Fruit fly (Drosophila melanogaster) whole organism, embryonic: Measurements from ENCODE around the gene Cand1.

Experiments
- Antp ChIP-seq: fragments of 200-800 bp; sonication (Bioruptor generic); optimal IDR thresholded peaks from 3 replicates; lab custom pipeline; 2016; ENCODE audit warnings: missing biosample characterization, missing genetic modification characterization
- Asciz ChIP-seq: fragments of 200-800 bp; sonication (Bioruptor generic); optimal IDR thresholded peaks from 2 replicates; lab custom pipeline; 2017; ENCODE audit warnings: missing biosample characterization, mild to moderate bottlenecking, missing genetic modification characterization, missing genetic modification reagents
- CG10274 ChIP-seq: fragments of 200-800 bp; sonication (Bioruptor generic); optimal IDR thresholded peaks from 3 replicates; lab custom pipeline; 2017; ENCODE audit warnings: missing biosample characterization, mild to moderate bottlenecking, missing genetic modification characterization
- CG10321 ChIP-seq: fragments of 200-800 bp; sonication (Bioruptor generic); IDR thresholded peaks from 2 replicates; pipeline ENCODE4 v1.3.6; 2022; ENCODE audit warnings: missing biosample characterization, missing genetic modification characterization
- CG10565 ChIP-seq: fragments of 200-800 bp; sonication (Bioruptor generic); optimal IDR thresholded peaks from 3 replicates; lab custom pipeline; 2016; ENCODE audit warnings: missing biosample characterization, mild to moderate bottlenecking, missing genetic modification characterization
- CG12155 ChIP-seq: fragments of 200-800 bp; sonication (Bioruptor generic); optimal IDR thresholded peaks from 3 replicates; lab custom pipeline; 2016; ENCODE audit warnings: missing biosample characterization, missing genetic modification characterization
- CG13296 ChIP-seq: fragments of 200-800 bp; sonication (Bioruptor generic); optimal IDR thresholded peaks from 3 replicates; lab custom pipeline; 2018; ENCODE audit warnings: missing biosample characterization, mild to moderate bottlenecking, missing genetic modification characterization
- CG15269 ChIP-seq: fragments of 200-800 bp; sonication (Bioruptor generic); optimal IDR thresholded peaks from 2 replicates; lab custom pipeline; 2018; ENCODE audit warnings: missing biosample characterization, mild to moderate bottlenecking, missing genetic modification characterization, moderate library complexity
- CG15479 ChIP-seq: fragments of 200-800 bp; sonication (Bioruptor generic); optimal IDR thresholded peaks from 3 replicates; lab custom pipeline; 2019; ENCODE audit warnings: missing biosample characterization, mild to moderate bottlenecking, missing genetic modification characterization, moderate library complexity
- CG17385 ChIP-seq: fragments of 200-800 bp; sonication (Bioruptor generic); optimal IDR thresholded peaks from 3 replicates; lab custom pipeline; 2018; ENCODE audit warnings: missing biosample characterization, mild to moderate bottlenecking, missing genetic modification characterization
- CG18262 ChIP-seq: fragments of 200-800 bp; optimal IDR thresholded peaks from 3 replicates; lab custom pipeline; 2019; ENCODE audit warnings: missing biosample characterization, mild to moderate bottlenecking, missing genetic modification characterization, moderate library complexity
- CG2129 ChIP-seq: fragments of 200-800 bp; sonication (Bioruptor generic); IDR thresholded peaks from 2 replicates; pipeline ENCODE4 v1.3.6; 2022; ENCODE audit warnings: missing biosample characterization, missing genetic modification characterization; ENCODE audit not compliant: partially characterized antibody
- CG2202 ChIP-seq: fragments of 200-800 bp; sonication (Bioruptor generic); optimal IDR thresholded peaks from 2 replicates; lab custom pipeline; 2018; ENCODE audit warnings: missing biosample characterization, mild to moderate bottlenecking, missing genetic modification characterization
- CG2678 ChIP-seq: fragments of 200-800 bp; sonication (Bioruptor generic); optimal IDR thresholded peaks from 3 replicates; lab custom pipeline; 2019; ENCODE audit warnings: missing biosample characterization, mild to moderate bottlenecking, missing genetic modification characterization, moderate library complexity
- CG34422 ChIP-seq: fragments of 200-800 bp; sonication (Bioruptor generic); IDR thresholded peaks from 3 replicates; pipeline ENCODE4 v1.3.6; 2022; ENCODE audit warnings: missing biosample characterization, missing genetic modification characterization
- CG4328 ChIP-seq: fragments of 200-800 bp; sonication (Bioruptor generic); optimal IDR thresholded peaks from 3 replicates; lab custom pipeline; 2017; ENCODE audit warnings: missing biosample characterization, missing genetic modification reagents, missing genetic modification characterization
- CG4360 ChIP-seq: fragments of 200-800 bp; sonication (Bioruptor generic); IDR thresholded peaks from 2 replicates; pipeline ENCODE4 v1.3.6; 2022; ENCODE audit warnings: missing biosample characterization, missing genetic modification characterization
- CG6175 ChIP-seq: fragments of 200-800 bp; sonication (Bioruptor generic); IDR thresholded peaks from 3 replicates; pipeline ENCODE4 v1.3.6; 2022; ENCODE audit warnings: missing biosample characterization, missing genetic modification characterization
- CG6272 ChIP-seq: fragments of 200-800 bp; sonication (Bioruptor generic); IDR thresholded peaks from 2 replicates; pipeline ENCODE4 v1.3.6; 2022; ENCODE audit warnings: missing biosample characterization, missing genetic modification characterization
- CG6791 ChIP-seq: fragments of 200-800 bp; sonication (Bioruptor generic); IDR thresholded peaks from 3 replicates; pipeline ENCODE4 v1.3.6; 2022; ENCODE audit warnings: missing biosample characterization, missing genetic modification characterization; ENCODE audit not compliant: partially characterized antibody
- CG7357 ChIP-seq: fragments of 200-800 bp; sonication (Bioruptor generic); IDR thresholded peaks from 3 replicates; pipeline ENCODE4 v1.3.6; 2022; ENCODE audit warnings: missing biosample characterization, missing genetic modification characterization
- CG7839 ChIP-seq: fragments of 200-800 bp; sonication (Bioruptor generic); optimal IDR thresholded peaks from 3 replicates; lab custom pipeline; 2018; ENCODE audit warnings: missing biosample characterization, mild to moderate bottlenecking, missing genetic modification characterization, moderate library complexity
- CG9876 ChIP-seq: fragments of 200-800 bp; sonication (Bioruptor generic); optimal IDR thresholded peaks from 2 replicates; lab custom pipeline; 2016; ENCODE audit warnings: missing biosample characterization, missing genetic modification characterization
- CTCF ChIP-seq: fragments of 200-800 bp; sonication (Bioruptor generic); optimal IDR thresholded peaks from 2 replicates; lab custom pipeline; 2017; ENCODE audit warnings: missing biosample characterization, mild to moderate bottlenecking, missing genetic modification characterization, moderate library complexity
- Dbx ChIP-seq: fragments of 200-800 bp; sonication (Bioruptor generic); IDR thresholded peaks from 3 replicates; pipeline ENCODE4 v1.3.6; 2022; ENCODE audit warnings: missing biosample characterization, missing genetic modification characterization
- Deaf1 ChIP-seq: fragments of 200-800 bp; optimal IDR thresholded peaks from 3 replicates; lab custom pipeline; 2019; ENCODE audit warnings: missing biosample characterization, mild to moderate bottlenecking, missing genetic modification characterization, moderate library complexity
- E2f2 ChIP-seq: fragments of 200-800 bp; sonication (Bioruptor generic); IDR thresholded peaks from 2 replicates; pipeline ENCODE4 v1.3.6; 2022; ENCODE audit warnings: missing biosample characterization, missing genetic modification characterization
- HLHmδ ChIP-seq: fragments of 200-800 bp; sonication (Bioruptor generic); optimal IDR thresholded peaks from 2 replicates; lab custom pipeline; 2018; ENCODE audit warnings: missing biosample characterization, mild to moderate bottlenecking, missing genetic modification characterization, moderate library complexity
- MBD-R2 ChIP-seq: fragments of 200-800 bp; sonication (Bioruptor generic); IDR thresholded peaks from 2 replicates; pipeline ENCODE4 v1.3.6; 2022; ENCODE audit warnings: missing biosample characterization, missing genetic modification characterization
- MESR4 ChIP-seq: fragments of 200-800 bp; sonication (Bioruptor generic); optimal IDR thresholded peaks from 2 replicates; lab custom pipeline; 2018; ENCODE audit warnings: missing biosample characterization, mild to moderate bottlenecking, missing genetic modification characterization, moderate library complexity
- Mes4 ChIP-seq: fragments of 200-800 bp; sonication (Bioruptor generic); optimal IDR thresholded peaks from 2 replicates; lab custom pipeline; 2016; ENCODE audit warnings: missing biosample characterization, missing genetic modification characterization
- NK7.1 ChIP-seq: fragments of 200-800 bp; sonication (Bioruptor generic); optimal IDR thresholded peaks from 3 replicates; lab custom pipeline; 2016; ENCODE audit warnings: missing biosample characterization, missing genetic modification characterization
- Oli ChIP-seq: fragments of 200-800 bp; sonication (Bioruptor generic); optimal IDR thresholded peaks from 2 replicates; lab custom pipeline; 2018; ENCODE audit warnings: missing biosample characterization, mild to moderate bottlenecking, missing genetic modification characterization, moderate library complexity
- Pdp1 ChIP-seq, 2 experiments: fragments of 200-800 bp; sonication (Bioruptor generic); optimal IDR thresholded peaks; 3 replicates each; lab custom pipeline; 2016; ENCODE audit warnings: missing biosample characterization in 2 of 2, missing genetic modification characterization in 2 of 2, mild to moderate bottlenecking in 1 of 2, moderate library complexity in 1 of 2
- Sry-β ChIP-seq: fragments of 200-800 bp; sonication (Bioruptor generic); optimal IDR thresholded peaks from 2 replicates; lab custom pipeline; 2018; ENCODE audit warnings: missing biosample characterization, mild to moderate bottlenecking, missing genetic modification characterization, moderate library complexity
- Taf1 ChIP-seq: fragments of 200-800 bp; sonication (Bioruptor generic); IDR thresholded peaks from 2 replicates; pipeline ENCODE4 v1.3.6; 2022; ENCODE audit warnings: missing biosample characterization, missing genetic modification characterization
- amos ChIP-seq: fragments of 200-800 bp; sonication (Bioruptor generic); IDR thresholded peaks from 2 replicates; pipeline ENCODE4 v1.3.6; 2022; ENCODE audit warnings: missing biosample characterization, missing genetic modification characterization; ENCODE audit not compliant: partially characterized antibody
- bcd ChIP-seq: fragments of 200-800 bp; sonication (Bioruptor generic); optimal IDR thresholded peaks from 2 replicates; lab custom pipeline; 2017; ENCODE audit warnings: missing biosample characterization, mild to moderate bottlenecking, missing genetic modification characterization
- bowl ChIP-seq: fragments of 200-800 bp; sonication (Bioruptor generic); IDR thresholded peaks from 2 replicates; pipeline ENCODE4 v1.3.6; 2022; ENCODE audit warnings: missing biosample characterization, missing genetic modification characterization
- br ChIP-seq: fragments of >200 bp; optimal IDR thresholded peaks from 2 replicates; lab custom pipeline; 2017
- bsh ChIP-seq, 2 experiments: fragments of 200-800 bp; sonication (Bioruptor generic); optimal IDR thresholded peaks; 2 replicates each; lab custom pipeline; 2017 to 2018; ENCODE audit warnings: mild to moderate bottlenecking in 2 of 2, missing biosample characterization in 2 of 2, missing genetic modification characterization in 2 of 2, moderate library complexity in 1 of 2
- crol ChIP-seq: fragments of 200-800 bp; sonication (Bioruptor generic); IDR thresholded peaks from 2 replicates; pipeline ENCODE4 v1.3.6; 2022; ENCODE audit warnings: missing biosample characterization, missing genetic modification characterization
- eyg ChIP-seq: fragments of 200-800 bp; sonication (Bioruptor generic); optimal IDR thresholded peaks from 3 replicates; lab custom pipeline; 2016; ENCODE audit warnings: missing biosample characterization, missing genetic modification characterization
- fd3F ChIP-seq: fragments of 200-800 bp; sonication (Bioruptor generic); optimal IDR thresholded peaks from 2 replicates; lab custom pipeline; 2018; ENCODE audit warnings: missing biosample characterization, mild to moderate bottlenecking, missing genetic modification characterization, moderate library complexity
- h ChIP-seq: fragments of >200 bp; optimal IDR thresholded peaks from 2 replicates; lab custom pipeline; 2017
- lab ChIP-seq: fragments of 200-800 bp; sonication (Bioruptor generic); optimal IDR thresholded peaks from 3 replicates; lab custom pipeline; 2017; ENCODE audit warnings: missing biosample characterization, missing genetic modification characterization, mild to moderate bottlenecking, moderate library complexity, missing genetic modification reagents
- mirr ChIP-seq: fragments of 200-800 bp; sonication (Bioruptor generic); optimal IDR thresholded peaks from 3 replicates; lab custom pipeline; 2018; ENCODE audit warnings: missing biosample characterization, mild to moderate bottlenecking, missing genetic modification characterization
- peb ChIP-seq: fragments of 200-800 bp; sonication (Bioruptor generic); IDR thresholded peaks from 2 replicates; pipeline ENCODE4 v1.3.6; 2022; ENCODE audit warnings: missing biosample characterization, missing genetic modification characterization
- sc ChIP-seq, 3 experiments: fragments of >200 bp in 2 of 3; fragments of 200-800 bp in 1 of 3; sonication (Bioruptor generic) in 1 of 3; optimal IDR thresholded peaks; 2 replicates in 2 of 3; 3 replicates in 1 of 3; lab custom pipeline; 2017; ENCODE audit warnings: mild to moderate bottlenecking in 1 of 3, missing biosample characterization in 1 of 3, missing genetic modification characterization in 1 of 3, missing genetic modification reagents in 1 of 3
- tap ChIP-seq: fragments of 200-800 bp; optimal IDR thresholded peaks from 3 replicates; lab custom pipeline; 2019; ENCODE audit warnings: missing biosample characterization, mild to moderate bottlenecking, missing genetic modification characterization, moderate library complexity

Gene Cand1

DNA sequence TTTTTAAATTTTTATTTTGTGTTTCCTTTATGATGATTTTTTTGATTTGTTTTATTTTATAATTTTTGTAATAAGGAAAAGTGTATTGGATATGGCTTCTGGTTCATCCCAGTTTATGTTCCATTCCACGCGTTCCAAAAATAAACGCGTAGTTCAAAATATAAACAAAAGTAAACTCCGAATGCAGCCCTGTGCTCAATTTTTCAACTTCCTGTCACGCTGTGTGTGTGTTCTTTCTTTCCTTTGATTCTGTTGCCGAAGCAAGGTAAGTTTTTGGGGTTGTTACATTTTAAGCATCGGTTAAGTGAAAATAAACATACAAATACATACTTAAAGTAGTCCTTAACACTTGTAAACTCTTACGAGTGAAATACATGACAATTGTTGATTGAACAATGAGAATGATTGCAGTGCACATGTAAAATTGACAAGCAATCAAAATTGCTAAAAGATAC, 45.6 kb upstream of the Cand1 start, which contains the start of the genes Ip259 and RpS27A (continued):
- peak; percentile 41 for TF ChIP-seq eyg (GFP tag; lab: Kevin White, UChicago)
- peak; percentile 86 for TF ChIP-seq HLHmδ (GFP tag; lab: Kevin White, UChicago)
- TF ChIP-seq sc (optimal IDR thresholded peaks at IDR 0.05; lab: Kevin White, UChicago), result no peak
- peak; percentile 59 for TF ChIP-seq sc (GFP tag; optimal IDR thresholded peaks at IDR 0.05; lab: Kevin White, UChicago)
- no peak for TF ChIP-seq Taf1 (GFP tag; lab: Robert Waterston, UW)
- TF ChIP-seq crol, result no peak
- TF ChIP-seq E2f2 (GFP tag; lab: Robert Waterston, UW), result peak; percentile 27; the same call in 1 of the 2 replicates
- peak; percentile 32 to 46 for TF ChIP-seq Pdp1 (GFP tag; optimal IDR thresholded peaks at IDR 0.05; lab: Kevin White, UChicago)
- peak; percentile 84 for TF ChIP-seq CG9876
- TF ChIP-seq CG17385 (GFP tag; lab: Kevin White, UChicago), result peak; percentile 81
- peak; percentile 44; the same call in 1 of the 2 replicates for TF ChIP-seq CG10321
- peak; percentile 33 for TF ChIP-seq CG12155
- TF ChIP-seq bsh (GFP tag; optimal IDR thresholded peaks at IDR 0.05; lab: Kevin White, UChicago), result peak in 1 of 2 experiments; percentile 61
- no peak for TF ChIP-seq Oli (tag; lab: Kevin White, UChicago)
- peak; percentile 79 for TF ChIP-seq CG13296
- peak; percentile 73 for TF ChIP-seq CG4328 (GFP tag; lab: Kevin White, UChicago)
- TF ChIP-seq Dbx (GFP tag; lab: Robert Waterston, UW), result peak; percentile 88
- no peak for TF ChIP-seq CG15479 (GFP tag; lab: Kevin White, UChicago)
- TF ChIP-seq CG4360 (GFP tag; lab: Robert Waterston, UW), result 0 out of 2 replicates have a peak, but pooled peaks have one; percentile 40
- TF ChIP-seq MBD-R2 (GFP tag; lab: Robert Waterston, UW), result peak; percentile 48; the same call in 1 of the 2 replicates
- peak; percentile 66 for TF ChIP-seq tap
- TF ChIP-seq CG2129 (GFP tag; lab: Robert Waterston, UW), result no peak
- no peak for TF ChIP-seq Deaf1 (tag; lab: Kevin White, UChicago)
- TF ChIP-seq CG10274 (GFP tag; lab: Kevin White, UChicago), result peak; percentile 27
- peak; percentile 87 for TF ChIP-seq Mes4 (GFP tag; lab: Kevin White, UChicago)
- TF ChIP-seq CG6272, result peak; percentile 61; the same call in 1 of the 2 replicates
- no peak for TF ChIP-seq CG10565 (GFP tag; lab: Kevin White, UChicago)
- no peak for TF ChIP-seq CG6175 (GFP tag; lab: Robert Waterston, UW)
- peak; percentile 58 for TF ChIP-seq fd3F (GFP tag; lab: Kevin White, UChicago)
- peak; percentile 100 for TF ChIP-seq MESR4 (GFP tag; lab: Kevin White, UChicago)
- no peak; the same call in 1 of the 2 replicates for TF ChIP-seq peb (GFP tag; lab: Robert Waterston, UW)
- peak; percentile 89 for TF ChIP-seq bcd
- no peak for TF ChIP-seq CG15269 (tag; lab: Kevin White, UChicago)
- peak; percentile 54 for TF ChIP-seq CG18262
- peak; percentile 61; the same call in 1 of the 3 replicates for TF ChIP-seq CG7357 (GFP tag; lab: Robert Waterston, UW)
- no peak for TF ChIP-seq CG6791
- TF ChIP-seq NK7.1 (GFP tag; lab: Kevin White, UChicago), result peak; percentile 44
- peak; percentile 83; the same call in 2 of the 3 replicates for TF ChIP-seq CG34422 (GFP tag; lab: Robert Waterston, UW)
- no peak for TF ChIP-seq CG2678
- TF ChIP-seq CG2202 (tag; lab: Kevin White, UChicago), result peak; percentile 57
- TF ChIP-seq CG7839, result peak; percentile 77
- peak; percentile 53 for TF ChIP-seq Sry-β (GFP tag; lab: Kevin White, UChicago)
- TF ChIP-seq br (lab: Kevin White, UChicago), result no peak
- peak; percentile 61 for TF ChIP-seq Antp (GFP tag; lab: Kevin White, UChicago)
- peak; percentile 70 for TF ChIP-seq Asciz (GFP tag; lab: Kevin White, UChicago)
- TF ChIP-seq amos (GFP tag; lab: Robert Waterston, UW), result peak; percentile 38; the same call in 1 of the 2 replicates
- TF ChIP-seq h (lab: Kevin White, UChicago), result no peak
- peak; percentile 79 for TF ChIP-seq mirr (GFP tag; lab: Kevin White, UChicago)
- TF ChIP-seq lab (GFP tag; lab: Kevin White, UChicago), result no peak
- TF ChIP-seq bowl, result peak; percentile 69; the same call in 1 of the 2 replicates
- no peak for TF ChIP-seq CTCF (GFP tag; lab: Kevin White, UChicago)
